Worm (Caenorhabditis elegans) whole organism, L1 larva: ENCODE data around the gene srx-134.

Source experiments
- ceh-63 ChIP-seq: fragments of 200-800 bp; sonication (Bioruptor generic); optimal IDR thresholded peaks from 2 replicates; lab custom pipeline; 2018; ENCODE audit warnings: mild to moderate bottlenecking, missing genetic modification characterization, missing compliant biosample characterization
- dsc-1 ChIP-seq: sonication (generic microtip); optimal IDR thresholded peaks from 2 replicates; lab custom pipeline; 2016; ENCODE audit warnings: mild to moderate bottlenecking, missing genetic modification characterization, missing compliant biosample characterization
- lsy-2 ChIP-seq, 2 experiments: fragments of 150-350 bp; optimal IDR thresholded peaks; 2 replicates each; lab custom pipeline; 2014; ENCODE audit warnings: missing biosample characterization in 2 of 2, missing genetic modification characterization in 2 of 2
- nhr-12 ChIP-seq: sonication (generic microtip); optimal IDR thresholded peaks from 2 replicates; lab custom pipeline; 2017; ENCODE audit warnings: missing biosample characterization, missing genetic modification characterization
- nhr-237 ChIP-seq: fragments of 150-350 bp; optimal IDR thresholded peaks from 2 replicates; lab custom pipeline; 2014; ENCODE audit warnings: missing biosample characterization, missing genetic modification characterization
- rnt-1 ChIP-seq: sonication (generic microtip); optimal IDR thresholded peaks from 2 replicates; lab custom pipeline; 2016; ENCODE audit warnings: mild to moderate bottlenecking, missing genetic modification characterization, moderate library complexity, missing compliant biosample characterization
- skn-1 ChIP-seq: fragments of 150-350 bp; optimal IDR thresholded peaks from 2 replicates; lab custom pipeline; 2014; ENCODE audit warnings: missing biosample characterization, missing genetic modification characterization
- unc-62 ChIP-seq: fragments of 150-350 bp; optimal IDR thresholded peaks from 2 replicates; lab custom pipeline; 2014; ENCODE audit warnings: missing biosample characterization, missing genetic modification reagents, missing genetic modification characterization
- zag-1 ChIP-seq: fragments of 150-350 bp; optimal IDR thresholded peaks from 2 replicates; lab custom pipeline; 2014; ENCODE audit warnings: missing biosample characterization, missing genetic modification characterization
- ztf-11 ChIP-seq, 2 experiments: sonication (generic microtip); optimal IDR thresholded peaks; 2 replicates each; lab custom pipeline; 2016 to 2017; ENCODE audit warnings: missing genetic modification characterization in 2 of 2, missing biosample characterization in 1 of 2, missing compliant biosample characterization in 1 of 2

DNA sequence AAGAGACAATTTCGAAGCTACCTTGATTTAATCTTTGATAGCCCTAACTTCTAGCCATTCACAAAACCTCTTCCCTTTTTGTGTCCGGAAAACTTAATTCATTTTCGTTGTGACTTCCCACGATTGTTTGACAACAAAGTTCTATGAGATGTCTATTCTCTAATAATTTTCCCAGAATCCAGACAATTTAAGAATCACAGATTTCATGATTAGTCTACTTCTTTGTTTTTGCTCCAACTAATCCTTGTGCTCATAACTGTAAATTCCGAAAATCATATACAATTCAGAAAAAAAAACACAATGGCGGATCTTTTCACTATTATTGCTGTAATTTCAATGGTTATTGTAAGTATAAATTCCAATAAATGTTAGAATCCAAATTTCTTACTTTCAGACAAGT lies 6.2 kb upstream of the srx-134 start, which contains the start of gene srx-137:
- TF ChIP-seq nhr-237 (tag; lab: Kevin White, UChicago): no peak
- no peak for TF ChIP-seq zag-1 (tag; lab: Kevin White, UChicago)
- TF ChIP-seq ztf-11 (tag; optimal IDR thresholded peaks at IDR 0.05; lab: Kevin White, UChicago): no peak
- no peak for TF ChIP-seq skn-1 (tag; lab: Kevin White, UChicago)
- no peak for TF ChIP-seq unc-62
- TF ChIP-seq nhr-12 (tag; lab: Kevin White, UChicago): no peak
- no peak for TF ChIP-seq lsy-2 (tag; optimal IDR thresholded peaks at IDR 0.05; lab: Kevin White, UChicago)
- no peak for TF ChIP-seq ceh-63 (GFP tag; lab: Kevin White, UChicago)
- TF ChIP-seq dsc-1 (tag; lab: Kevin White, UChicago): no peak
- no peak for TF ChIP-seq rnt-1 (tag; lab: Kevin White, UChicago)
